Fruit fly (Drosophila melanogaster) S2 (cell line): ENCODE results near the gene Osi20.

Experiments used
- CG8478 ChIP-seq: fragments of >200 bp; optimal IDR thresholded peaks from 2 replicates; lab custom pipeline; 2018
- CTCF ChIP-seq, 2 experiments: fragments of >200 bp; optimal IDR thresholded peaks; 2 replicates each; lab custom pipeline; 2018

The Osi20 gene

dm6 chr3R:6368550-6369238 is 28.8 kb downstream of the Osi20 start, which contains the start of gene CG10286:
Gene CG10286, plus strand, starts transcription at chr3R:6368965.
- no peak for TF ChIP-seq CG8478
- peak in 1 of 2 experiments; percentile 18 for TF ChIP-seq CTCF (optimal IDR thresholded peaks at IDR 0.05; lab: Kevin White, UChicago)

- TF ChIP-seq CG8478 (no peak), CTCF (optimal IDR thresholded peaks at IDR 0.05; lab: Kevin White, UChicago) (no peak)
Measured at dm6 chr3R:6373512-6374306, 33.8 kb downstream of the Osi20 start.

dm6 chr3R:6374307-6374574 is 34.3 kb downstream of the Osi20 start, which contains the start of gene CG42564:
Gene CG42564, plus strand, starts transcription at chr3R:6374475.
- TF ChIP-seq CG8478 (no peak), CTCF (optimal IDR thresholded peaks at IDR 0.05; lab: Kevin White, UChicago) (no peak)

dm6 chr3R:6375944-6376343 is 36.0 kb downstream of the Osi20 start, which contains the start of gene CRAT:
Gene CRAT, minus strand, starts transcription at chr3R:6376044.
- no peak for TF ChIP-seq CG8478
- no peak for TF ChIP-seq CTCF (optimal IDR thresholded peaks at IDR 0.05; lab: Kevin White, UChicago)

- TF ChIP-seq CTCF (optimal IDR thresholded peaks at IDR 0.05; lab: Kevin White, UChicago), result no peak
- TF ChIP-seq CG8478, result no peak
Measured at dm6 chr3R:6377497-6377896, 37.6 kb downstream of the Osi20 start, which contains the start of gene CG42537. Gene CG42537, plus strand, starts transcription at chr3R:6377797.

dm6 chr3R:6380129-6380528 is 40.2 kb downstream of the Osi20 start, which contains the start of the genes CG1024 and TfIIFalpha:
Gene CG1024, minus strand, starts transcription at chr3R:6380328.
Gene TfIIFalpha, plus strand, starts transcription at chr3R:6380467.
- no peak for TF ChIP-seq CTCF (optimal IDR thresholded peaks at IDR 0.05; lab: Kevin White, UChicago)
- no peak for TF ChIP-seq CG8478

- no peak for TF ChIP-seq CTCF (optimal IDR thresholded peaks at IDR 0.05; lab: Kevin White, UChicago)
- no peak for TF ChIP-seq CG8478
Measured at dm6 chr3R:6381784-6382183, 41.9 kb downstream of the Osi20 start.

dm6 chr3R:6382733-6383465 is 43.0 kb downstream of the Osi20 start, which contains the start of gene gzl:
Gene gzl, plus strand, starts transcription at chr3R:6382914.
- TF ChIP-seq CTCF (optimal IDR thresholded peaks at IDR 0.05; lab: Kevin White, UChicago) (no peak), CG8478 (no peak)

dm6 chr3R:6383466-6383769 is 43.5 kb downstream of the Osi20 start:
- TF ChIP-seq CG8478 (no peak), CTCF (optimal IDR thresholded peaks at IDR 0.05; lab: Kevin White, UChicago) (no peak)

dm6 chr3R:6388414-6388830 is 48.5 kb downstream of the Osi20 start:
- TF ChIP-seq CG8478 (no peak), CTCF (optimal IDR thresholded peaks at IDR 0.05; lab: Kevin White, UChicago) (no peak)
